Fruit fly (Drosophila melanogaster): Measurements from ENCODE around the gene CG43321.
A peak's percentile ranks its signal among the peaks of the same experiment; 100 is the strongest.

dm6 chr2L:7049009-7049647 is 37.1 kb downstream of the CG43321 start:
- TF ChIP-seq kay (GFP tag; ENCODE audit: borderline replicate concordance) (peak; percentile 85), Clk (GFP tag; optimal IDR thresholded peaks at IDR 0.05) (no peak), bab1 (GFP tag; optimal IDR thresholded peaks at IDR 0.05) (peak; percentile 55), CG33017 (tag; optimal IDR thresholded peaks at IDR 0.05) (peak; percentile 58)
